Worm (Caenorhabditis elegans) whole organism, L2 larva: ENCODE measurements around the gene pgp-3.
A peak's percentile ranks its signal among the peaks of the same experiment; 100 is the strongest.

Source experiments
- ama-1 ChIP-seq: fragments of 150-350 bp; optimal IDR thresholded peaks from 2 replicates; lab custom pipeline; 2018; ENCODE audit warnings: inconsistent platforms
- lsy-2 ChIP-seq, 2 experiments: fragments of 150-350 bp in 1 of 2; sonication (generic microtip) in 1 of 2; optimal IDR thresholded peaks; 2 replicates each; lab custom pipeline; 2014 to 2017; ENCODE audit warnings: missing biosample characterization in 2 of 2, missing genetic modification characterization in 2 of 2
- nhr-237 ChIP-seq: fragments of 150-350 bp; optimal IDR thresholded peaks from 2 replicates; lab custom pipeline; 2014; ENCODE audit warnings: missing biosample characterization, missing genetic modification characterization
- sma-9 ChIP-seq, 2 experiments: fragments of 150-350 bp in 1 of 2; sonication (generic microtip) in 1 of 2; optimal IDR thresholded peaks; 2 replicates each; lab custom pipeline; 2014 to 2016; ENCODE audit warnings: missing genetic modification characterization in 2 of 2, mild to moderate bottlenecking in 1 of 2, missing biosample characterization in 1 of 2, missing compliant biosample characterization in 1 of 2, missing genetic modification reagents in 1 of 2, moderate library complexity in 1 of 2
- unc-62 ChIP-seq: fragments of 150-350 bp; optimal IDR thresholded peaks from 2 replicates; lab custom pipeline; 2014; ENCODE audit warnings: missing biosample characterization, missing genetic modification reagents, missing genetic modification characterization
- ztf-11 ChIP-seq: sonication (generic microtip); optimal IDR thresholded peaks from 2 replicates; lab custom pipeline; 2017; ENCODE audit warnings: missing biosample characterization, missing genetic modification characterization

- TF ChIP-seq ztf-11 (no peak), sma-9 (GFP tag; optimal IDR thresholded peaks at IDR 0.05; lab: Kevin White, UChicago) (peak; percentile 4), sma-9 (tag; optimal IDR thresholded peaks at IDR 0.05; lab: Kevin White, UChicago) (no peak), unc-62 (GFP tag; lab: Kevin White, UChicago) (no peak), ama-1 (lab: Kevin White, UChicago) (no peak), nhr-237 (no peak), lsy-2 (tag; optimal IDR thresholded peaks at IDR 0.05; lab: Kevin White, UChicago) (no peak)
Observed at ce11 chrX:11310285-11310838, 41.6 kb upstream of the pgp-3 start, which contains the start of gene F08G12.5.
